Worm (Caenorhabditis elegans) whole organism, L1 larva: Measurements from ENCODE around the gene T12D8.5.

ENCODE experiments used
- C04F5.9 ChIP-seq: sonication (generic microtip); optimal IDR thresholded peaks from 2 replicates; lab custom pipeline; 2016; ENCODE audit warnings: missing genetic modification characterization, missing compliant biosample characterization
- C34B4.2 ChIP-seq: sonication (generic microtip); optimal IDR thresholded peaks from 2 replicates; lab custom pipeline; 2017; ENCODE audit warnings: mild to moderate bottlenecking, missing genetic modification characterization, missing compliant biosample characterization
- aha-1 ChIP-seq: fragments of 150-350 bp; optimal IDR thresholded peaks from 2 replicates; lab custom pipeline; 2014; ENCODE audit warnings: missing biosample characterization, missing genetic modification characterization
- ama-1 ChIP-seq: fragments of 150-350 bp; optimal IDR thresholded peaks from 2 replicates; lab custom pipeline; 2014
- ceh-88 ChIP-seq: fragments of 200-800 bp; sonication (Bioruptor generic); IDR thresholded peaks from 2 replicates; pipeline ENCODE4 v1.3.6; 2022; ENCODE audit warnings: missing genetic modification characterization, missing compliant biosample characterization
- efl-3 ChIP-seq: fragments of 200-800 bp; sonication (Bioruptor generic); optimal IDR thresholded peaks from 2 replicates; lab custom pipeline; 2018; ENCODE audit warnings: mild to moderate bottlenecking, missing genetic modification characterization, missing compliant biosample characterization
- elt-2 ChIP-seq: sonication (generic microtip); optimal IDR thresholded peaks from 2 replicates; lab custom pipeline; 2016; ENCODE audit warnings: missing genetic modification characterization, mild to moderate bottlenecking, inconsistent platforms, missing compliant biosample characterization, missing genetic modification reagents
- ets-5 ChIP-seq: fragments of 200-800 bp; sonication (Bioruptor generic); IDR thresholded peaks from 2 replicates; pipeline ENCODE4 v1.3.6; 2022; ENCODE audit warnings: missing genetic modification characterization, missing compliant biosample characterization
- grh-1 ChIP-seq: fragments of 200-800 bp; sonication (Bioruptor generic); IDR thresholded peaks from 2 replicates; pipeline ENCODE4 v1.3.6; 2022; ENCODE audit warnings: missing genetic modification reagents, missing genetic modification characterization, missing compliant biosample characterization
- hlh-17 ChIP-seq: fragments of 200-800 bp; sonication (Bioruptor generic); optimal IDR thresholded peaks from 2 replicates; lab custom pipeline; 2018; ENCODE audit warnings: missing genetic modification characterization, mild to moderate bottlenecking, missing compliant biosample characterization, moderate library complexity, borderline replicate concordance
- irx-1 ChIP-seq: sonication (generic microtip); optimal IDR thresholded peaks from 2 replicates; lab custom pipeline; 2016; ENCODE audit warnings: missing genetic modification characterization, missing compliant biosample characterization
- lin-39 ChIP-seq: fragments of 150-350 bp; optimal IDR thresholded peaks from 2 replicates; lab custom pipeline; 2014; ENCODE audit warnings: missing biosample characterization, missing genetic modification reagents, missing genetic modification characterization
- mab-9 ChIP-seq: fragments of 200-800 bp; sonication (Bioruptor generic); IDR thresholded peaks from 2 replicates; pipeline ENCODE4 v1.3.6; 2022; ENCODE audit warnings: missing genetic modification reagents, missing genetic modification characterization, missing compliant biosample characterization
- mdl-1 ChIP-seq, 2 experiments: fragments of 150-350 bp; optimal IDR thresholded peaks; 2 replicates each; lab custom pipeline; 2014 to 2017; ENCODE audit warnings: missing biosample characterization in 2 of 2, missing genetic modification characterization in 2 of 2, inconsistent platforms in 1 of 2
- mef-2 ChIP-seq: fragments of 150-350 bp; optimal IDR thresholded peaks from 2 replicates; lab custom pipeline; 2014; ENCODE audit warnings: missing biosample characterization, missing genetic modification characterization
- nhr-11 ChIP-seq: fragments of 150-350 bp; optimal IDR thresholded peaks from 2 replicates; lab custom pipeline; 2014; ENCODE audit warnings: missing biosample characterization, missing genetic modification characterization
- nhr-237 ChIP-seq: fragments of 150-350 bp; optimal IDR thresholded peaks from 2 replicates; lab custom pipeline; 2014; ENCODE audit warnings: missing biosample characterization, missing genetic modification characterization
- nhr-28 ChIP-seq: fragments of 150-350 bp; optimal IDR thresholded peaks from 2 replicates; lab custom pipeline; 2014; ENCODE audit warnings: missing biosample characterization, missing genetic modification characterization
- nhr-76 ChIP-seq: sonication (generic microtip); optimal IDR thresholded peaks from 2 replicates; lab custom pipeline; 2017; ENCODE audit warnings: missing biosample characterization, missing genetic modification characterization
- nhr-90 ChIP-seq: sonication (generic microtip); optimal IDR thresholded peaks from 2 replicates; lab custom pipeline; 2016; ENCODE audit warnings: mild to moderate bottlenecking, missing genetic modification characterization, missing compliant biosample characterization; ENCODE audit not compliant: poor library complexity
- pag-3 ChIP-seq: sonication (generic microtip); optimal IDR thresholded peaks from 2 replicates; lab custom pipeline; 2017; ENCODE audit warnings: missing genetic modification characterization, mild to moderate bottlenecking, missing compliant biosample characterization, antibody characterized with exemption, borderline replicate concordance; ENCODE audit not compliant: insufficient read depth
- pax-3 ChIP-seq: fragments of 200-800 bp; sonication (Bioruptor generic); optimal IDR thresholded peaks from 2 replicates; lab custom pipeline; 2018; ENCODE audit warnings: mild to moderate bottlenecking, missing genetic modification characterization, moderate library complexity, missing compliant biosample characterization
- pqm-1 ChIP-seq: sonication (generic microtip); optimal IDR thresholded peaks from 3 replicates; lab custom pipeline; 2017; ENCODE audit warnings: missing biosample characterization, missing genetic modification characterization
- snpc-4 ChIP-seq: fragments of 150-350 bp; optimal IDR thresholded peaks from 2 replicates; lab custom pipeline; 2014; ENCODE audit warnings: missing biosample characterization, missing genetic modification characterization
- sup-37 ChIP-seq: fragments of 200-800 bp; sonication (Bioruptor generic); optimal IDR thresholded peaks from 2 replicates; lab custom pipeline; 2018; ENCODE audit warnings: mild to moderate bottlenecking, missing genetic modification characterization, missing compliant biosample characterization
- tlp-1 ChIP-seq: fragments of 150-350 bp; optimal IDR thresholded peaks from 2 replicates; lab custom pipeline; 2014; ENCODE audit warnings: missing biosample characterization, missing genetic modification characterization
- xbp-1 ChIP-seq: sonication (generic microtip); optimal IDR thresholded peaks from 2 replicates; lab custom pipeline; 2016; ENCODE audit warnings: missing genetic modification characterization, missing compliant biosample characterization
- zag-1 ChIP-seq: fragments of 150-350 bp; optimal IDR thresholded peaks from 2 replicates; lab custom pipeline; 2014; ENCODE audit warnings: missing biosample characterization, missing genetic modification characterization

T12D8.5 gene

DNA sequence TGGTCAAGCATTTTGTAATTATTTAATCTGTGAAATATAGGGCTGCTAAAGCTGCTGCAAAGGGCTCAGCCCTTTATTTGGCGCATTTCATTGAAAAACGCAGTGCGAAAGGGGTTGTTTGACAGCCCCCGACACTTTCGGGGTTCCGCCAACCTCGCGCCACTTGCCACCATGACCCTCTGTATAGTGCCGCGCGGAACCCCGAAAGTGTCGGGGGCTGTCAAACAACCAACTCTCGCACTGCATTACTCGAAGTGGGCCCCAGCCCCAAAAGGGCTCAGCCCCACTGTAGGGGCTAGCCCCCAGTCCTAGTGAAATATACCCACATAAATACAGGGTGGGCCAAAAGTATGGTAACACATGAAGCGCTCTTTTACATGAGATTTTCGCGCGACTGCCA, 26.3 kb downstream of the T12D8.5 start:
- TF ChIP-seq nhr-237 (tag; lab: Kevin White, UChicago) (no peak), nhr-76 (tag; lab: Kevin White, UChicago) (no peak), ceh-88 (GFP tag; lab: Robert Waterston, UW) (no peak), snpc-4 (tag; lab: Kevin White, UChicago) (no peak)

DNA sequence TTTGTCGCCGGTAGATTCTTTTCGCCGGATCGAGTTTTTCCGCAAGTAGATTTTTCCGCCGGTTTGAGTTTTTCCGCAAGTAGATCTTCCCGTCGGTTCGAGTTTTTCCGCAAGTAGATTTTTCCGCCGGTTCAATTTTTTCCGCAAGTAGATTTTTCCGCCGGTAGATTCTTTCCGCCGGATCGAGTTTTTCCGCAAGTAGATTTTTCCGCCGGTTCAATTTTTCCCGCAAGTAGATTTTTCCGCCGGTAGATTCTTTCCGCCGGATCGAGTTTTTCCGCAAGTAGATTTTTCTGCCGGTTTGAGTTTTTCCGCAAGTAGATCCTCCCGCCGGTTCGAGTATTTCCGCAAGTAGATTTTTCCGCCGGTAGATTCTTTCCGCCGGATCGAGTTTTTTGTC, 41.5 kb downstream of the T12D8.5 start:
- 0 out of 2 replicates have a peak, but pooled peaks have one; percentile 36 for TF ChIP-seq mab-9 (GFP tag; lab: Robert Waterston, UW)
- TF ChIP-seq grh-1 (GFP tag; lab: Robert Waterston, UW), result peak; percentile 18; the same call in 1 of the 2 replicates
- 0 out of 2 replicates have a peak, but pooled peaks have one; percentile 76 for TF ChIP-seq ets-5 (GFP tag; lab: Robert Waterston, UW)

DNA sequence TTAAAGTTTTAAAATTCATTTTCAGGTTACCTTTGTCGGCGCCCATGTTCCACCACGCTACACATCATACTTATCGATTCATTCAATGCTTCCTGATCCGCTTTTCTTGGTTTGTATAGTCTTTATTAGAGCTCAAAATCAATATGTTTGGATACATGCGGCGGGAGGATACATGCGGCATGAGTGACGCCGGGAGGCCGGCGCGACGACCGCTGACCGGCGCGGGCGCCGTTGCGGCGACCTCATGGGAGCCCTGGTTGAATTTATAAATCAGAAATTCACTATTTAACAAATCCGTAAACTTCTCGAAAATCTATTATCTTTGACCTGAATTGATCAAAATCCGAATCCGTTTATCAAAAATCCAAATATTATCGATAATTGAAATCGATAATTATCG, 44.9 kb downstream of the T12D8.5 start:
- no peak for TF ChIP-seq nhr-76 (tag; lab: Kevin White, UChicago)
- TF ChIP-seq pag-3 (tag; lab: Kevin White, UChicago), result no peak
- no peak for TF ChIP-seq elt-2 (tag; lab: Kevin White, UChicago)
- TF ChIP-seq C04F5.9, result no peak
- no peak for TF ChIP-seq grh-1 (GFP tag; lab: Robert Waterston, UW)
- TF ChIP-seq mef-2 (tag; lab: Kevin White, UChicago), result no peak
- no peak for TF ChIP-seq lin-39
- TF ChIP-seq mdl-1 (tag; optimal IDR thresholded peaks at IDR 0.05; lab: Kevin White, UChicago), result no peak
- no peak for TF ChIP-seq nhr-11
- TF ChIP-seq aha-1 (tag; lab: Kevin White, UChicago), result no peak
- TF ChIP-seq zag-1, result no peak
- TF ChIP-seq pqm-1 (tag; lab: Kevin White, UChicago), result no peak
- no peak for TF ChIP-seq xbp-1
- no peak for TF ChIP-seq nhr-28 (tag; lab: Kevin White, UChicago)
- no peak for TF ChIP-seq ceh-88 (GFP tag; lab: Robert Waterston, UW)
- no peak for TF ChIP-seq tlp-1
- no peak for TF ChIP-seq hlh-17 (GFP tag; lab: Kevin White, UChicago)
- TF ChIP-seq sup-37 (GFP tag; lab: Kevin White, UChicago), result no peak

DNA sequence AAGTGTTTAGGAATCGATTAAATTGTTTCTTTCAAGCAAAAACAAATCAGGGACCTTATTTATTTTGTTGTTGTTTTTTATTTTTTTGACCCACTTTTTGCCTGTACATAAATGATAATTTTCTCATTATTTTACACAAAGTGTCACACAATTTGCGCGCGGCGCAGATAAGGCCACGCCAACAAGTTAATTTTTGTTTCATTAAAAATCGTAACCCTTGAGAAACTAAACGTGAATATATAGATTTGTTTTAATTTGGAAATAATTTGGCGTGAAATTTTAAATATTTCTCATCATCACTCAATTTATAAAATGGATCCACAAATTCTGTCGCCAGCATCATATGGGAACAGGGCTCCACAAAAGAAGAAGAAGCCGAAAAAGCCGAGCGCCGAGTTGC, 46.0 kb downstream of the T12D8.5 start, which contains the start of gene T05D4.5:
TSS of gene T05D4.5 (plus strand) at position 301 of the 400 bp plus-strand sequence.
- TF ChIP-seq aha-1 (tag; lab: Kevin White, UChicago) (no peak), C34B4.2 (tag; lab: Kevin White, UChicago) (no peak), efl-3 (GFP tag; lab: Kevin White, UChicago) (no peak), mdl-1 (tag; optimal IDR thresholded peaks at IDR 0.05; lab: Kevin White, UChicago) (no peak), pax-3 (tag; lab: Kevin White, UChicago) (no peak), nhr-90 (no peak), tlp-1 (no peak)

DNA sequence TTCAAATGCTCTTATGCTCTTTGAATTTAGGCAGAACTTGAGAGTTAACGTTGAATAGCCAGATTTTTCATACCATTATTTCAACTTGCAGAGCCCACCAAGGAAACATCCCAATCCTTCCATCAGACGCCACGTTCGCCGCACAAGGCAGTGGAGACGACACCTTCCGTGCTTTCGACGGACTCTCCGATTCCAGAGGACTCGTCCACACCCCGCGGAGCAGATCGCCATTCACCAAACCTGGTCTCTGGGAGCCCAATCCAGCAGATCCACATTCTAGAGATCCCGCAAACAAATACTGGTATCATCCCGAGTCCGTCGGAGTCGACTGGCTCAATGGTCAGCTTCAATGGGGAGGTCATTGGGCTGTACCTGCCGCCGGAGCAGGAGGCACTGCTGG, 46.5 kb downstream of the T12D8.5 start:
- TF ChIP-seq irx-1 (tag; lab: Kevin White, UChicago) (no peak), ama-1 (lab: Kevin White, UChicago) (no peak), efl-3 (GFP tag; lab: Kevin White, UChicago) (no peak), grh-1 (GFP tag; lab: Robert Waterston, UW) (0 out of 2 replicates have a peak, but pooled peaks have one; percentile 14)
